Worm (Caenorhabditis elegans) whole organism, dauer: Measurements from ENCODE around the gene T19C4.1.

ENCODE experiments used
- unc-62 ChIP-seq: sonication (generic microtip); optimal IDR thresholded peaks from 2 replicates; lab custom pipeline; 2017; ENCODE audit warnings: missing biosample characterization, missing genetic modification reagents, missing genetic modification characterization

Gene T19C4.1

DNA sequence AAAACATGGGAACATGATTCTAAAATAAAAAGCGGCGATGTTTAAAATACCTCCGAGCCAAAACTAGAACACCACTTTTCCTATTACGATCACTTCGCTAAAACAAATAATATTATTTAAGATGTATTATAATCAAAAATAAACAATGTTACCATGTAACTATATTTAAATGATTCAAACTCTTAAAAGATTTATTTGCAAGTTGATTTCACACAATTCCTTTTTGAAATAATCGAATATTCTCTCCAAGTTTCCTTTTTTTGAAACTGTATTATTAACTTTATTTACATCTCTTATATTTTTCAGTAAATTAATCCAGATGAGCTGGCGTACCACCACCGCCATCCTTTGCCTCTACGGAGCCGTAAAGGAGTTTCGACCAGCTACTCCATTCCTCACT lies 8.3 kb upstream of the T19C4.1 start, which contains the start of gene folt-1:
folt-1 (plus strand) TSS at position 301 of the 400 bp plus-strand sequence.
- no peak for TF ChIP-seq unc-62

ce11 chrV:11144694-11145093 lies 4.8 kb upstream of the T19C4.1 start, which contains the start of gene C06H2.7:
C06H2.7 (minus strand) TSS chrV:11144794.
- TF ChIP-seq unc-62, result no peak

- TF ChIP-seq unc-62, result no peak
Measured at ce11 chrV:11146958-11147779, 2.3 kb upstream of the T19C4.1 start, which contains the start of the genes T19C4.24 and nlp-33. T19C4.24 (minus strand) TSS chrV:11147008. nlp-33 (plus strand) TSS chrV:11147346.

DNA sequence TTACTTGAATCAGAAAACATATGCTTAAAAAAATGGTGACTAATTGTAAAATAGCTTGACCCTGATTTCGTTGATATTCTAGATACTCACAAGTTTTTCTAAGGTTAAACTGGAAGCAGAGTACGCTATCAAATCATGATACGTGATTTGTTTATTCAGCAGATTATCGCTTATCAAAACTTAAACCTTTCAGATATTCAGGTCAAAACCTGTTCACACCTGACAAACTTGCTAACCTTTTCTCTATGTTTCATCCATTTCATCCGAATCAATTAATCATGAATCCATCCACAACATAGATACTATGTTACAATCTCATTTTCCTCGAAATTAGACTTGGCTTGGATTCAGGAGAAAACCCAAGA lies 1.7 kb upstream of the T19C4.1 start:
- TF ChIP-seq unc-62, result no peak

- no peak for TF ChIP-seq unc-62
Measured at ce11 chrV:11148971-11149370, 534 bp upstream of the T19C4.1 start.

- TF ChIP-seq unc-62, result no peak
Measured at ce11 chrV:11152333-11152732, 2.8 kb downstream of the T19C4.1 start, which contains the start of gene srg-39. srg-39 (minus strand) TSS chrV:11152433.

- no peak for TF ChIP-seq unc-62
Measured at ce11 chrV:11155553-11155952, 6.0 kb downstream of the T19C4.1 start, which contains the start of gene srg-38. srg-38 (minus strand) TSS chrV:11155653.

ce11 chrV:11156589-11156988 lies 7.1 kb downstream of the T19C4.1 start:
- TF ChIP-seq unc-62, result no peak

DNA sequence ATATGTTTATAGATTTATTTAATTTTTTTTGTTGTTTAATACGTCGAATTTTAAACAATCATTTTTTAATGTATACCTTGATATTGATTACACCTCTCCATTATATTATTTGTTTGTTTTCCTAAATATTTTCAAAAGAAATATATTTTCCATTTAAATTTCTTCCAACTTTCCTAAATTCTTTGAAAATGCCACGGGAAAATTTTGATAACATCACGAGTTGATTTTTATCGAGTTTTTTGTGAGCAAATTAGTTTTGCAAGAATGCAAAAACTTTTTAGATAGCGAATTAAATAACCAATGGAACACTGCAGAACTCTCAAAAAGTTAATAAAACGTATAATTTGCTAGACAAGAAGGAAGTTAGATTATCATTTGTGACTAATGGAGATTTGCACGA lies 8.4 kb downstream of the T19C4.1 start, which contains the start of gene srg-42:
srg-42 (minus strand) TSS at position 101 of the 400 bp plus-strand sequence.
- no peak for TF ChIP-seq unc-62

- no peak for TF ChIP-seq unc-62
Measured at ce11 chrV:11161791-11162190, 12.3 kb downstream of the T19C4.1 start, which contains the start of gene srg-41. srg-41 (minus strand) TSS chrV:11161891.

DNA sequence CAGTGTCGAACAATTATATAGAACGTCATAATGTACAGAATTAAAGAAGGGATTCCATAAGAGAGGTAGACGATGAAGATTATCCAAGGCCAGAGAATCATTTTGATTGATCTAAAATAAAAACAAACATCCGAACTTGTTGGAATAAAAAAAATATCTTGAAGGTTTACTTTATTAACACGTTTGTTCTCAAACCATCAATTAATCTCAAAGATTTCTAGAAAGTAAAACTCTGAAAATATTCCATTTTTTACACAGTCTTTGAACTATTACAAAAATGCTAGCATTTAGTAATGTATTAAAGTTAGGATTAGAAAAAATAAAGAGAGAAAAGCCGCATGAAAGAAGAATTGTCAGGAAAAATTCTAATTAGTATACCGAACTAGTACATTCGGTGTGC lies 15.0 kb downstream of the T19C4.1 start, which contains the start of gene srg-40:
srg-40 (minus strand) TSS at position 101 of the 400 bp plus-strand sequence.
- TF ChIP-seq unc-62, result no peak

- no peak for TF ChIP-seq unc-62
Measured at ce11 chrV:11167745-11168144, 18.2 kb downstream of the T19C4.1 start.

DNA sequence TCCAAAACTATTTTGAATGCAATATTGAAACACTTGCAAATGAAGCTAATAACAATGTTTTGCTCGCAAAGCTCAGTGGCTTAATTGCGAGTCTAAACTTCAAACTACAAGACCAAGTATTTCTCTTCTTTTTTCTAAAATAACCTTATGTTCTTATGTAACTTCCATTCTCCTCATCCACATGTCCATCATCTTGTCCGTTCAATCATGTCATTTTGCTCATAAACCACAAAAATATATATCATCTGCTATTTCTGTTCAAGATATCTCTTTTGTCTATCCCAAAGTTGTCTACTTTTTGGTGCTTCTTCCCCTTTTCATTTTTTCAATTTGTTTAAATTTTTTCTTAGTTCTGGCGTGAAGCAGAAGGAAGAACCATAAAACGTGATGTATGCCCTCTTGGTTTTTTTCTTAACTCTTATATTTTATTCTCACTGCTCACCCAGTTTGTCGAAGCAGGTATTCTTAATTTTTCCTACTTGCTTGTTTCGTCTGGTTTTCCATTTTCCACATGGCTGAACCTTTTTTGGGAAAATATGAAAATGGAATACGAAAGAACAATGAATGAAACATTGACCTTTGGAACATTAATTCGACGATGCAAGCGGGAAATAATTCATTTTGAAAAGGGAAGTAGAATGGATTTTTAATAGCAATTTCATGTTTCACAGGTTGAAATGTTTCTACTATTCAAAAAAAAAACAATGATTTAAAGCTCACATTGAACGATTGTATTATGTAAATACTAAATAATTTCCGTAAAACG lies 21.2 kb downstream of the T19C4.1 start:
- TF ChIP-seq unc-62, result no peak

- TF ChIP-seq unc-62, result no peak
Measured at ce11 chrV:11171906-11172305, 22.4 kb downstream of the T19C4.1 start, which contains the start of gene T19C4.5. T19C4.5 (plus strand) TSS chrV:11172213.

DNA sequence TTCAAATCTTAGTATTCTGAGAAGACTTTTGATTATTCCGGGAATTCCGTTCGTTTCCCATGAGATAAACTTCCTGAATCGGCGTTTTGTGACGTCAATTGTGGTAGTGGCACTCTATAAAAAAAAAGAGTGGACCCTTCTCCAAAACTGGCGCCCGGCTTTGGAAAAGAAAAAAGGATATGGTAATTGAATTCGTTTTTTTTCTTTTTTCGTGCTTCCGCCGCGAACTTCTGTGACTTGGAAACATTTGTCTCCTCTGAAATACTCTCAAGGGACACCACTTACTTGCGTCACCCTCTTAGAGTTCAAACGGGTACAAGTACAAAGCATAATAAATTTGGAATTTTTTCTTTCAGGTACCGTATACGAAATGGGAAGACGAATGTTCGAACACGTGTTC lies 23.2 kb downstream of the T19C4.1 start:
- no peak for TF ChIP-seq unc-62

DNA sequence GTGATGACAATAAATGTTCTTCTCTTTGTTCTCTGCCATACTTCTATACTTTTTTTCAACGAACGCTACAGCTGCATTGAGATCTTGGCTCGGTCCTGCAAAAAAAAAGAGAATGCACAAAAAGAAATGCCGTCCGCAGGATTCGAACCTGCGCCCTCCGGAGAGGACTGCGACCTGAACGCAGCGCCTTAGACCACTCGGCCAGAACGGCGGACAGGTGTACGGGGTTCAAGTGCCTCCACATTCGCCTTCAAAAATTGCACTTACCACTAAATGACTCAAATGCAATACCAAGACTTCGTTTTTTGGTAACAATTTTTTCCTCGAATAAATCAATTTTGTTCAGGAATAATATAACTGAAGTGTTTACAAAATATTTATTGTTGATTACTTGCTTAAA lies 25.2 kb downstream of the T19C4.1 start:
- TF ChIP-seq unc-62, result no peak

DNA sequence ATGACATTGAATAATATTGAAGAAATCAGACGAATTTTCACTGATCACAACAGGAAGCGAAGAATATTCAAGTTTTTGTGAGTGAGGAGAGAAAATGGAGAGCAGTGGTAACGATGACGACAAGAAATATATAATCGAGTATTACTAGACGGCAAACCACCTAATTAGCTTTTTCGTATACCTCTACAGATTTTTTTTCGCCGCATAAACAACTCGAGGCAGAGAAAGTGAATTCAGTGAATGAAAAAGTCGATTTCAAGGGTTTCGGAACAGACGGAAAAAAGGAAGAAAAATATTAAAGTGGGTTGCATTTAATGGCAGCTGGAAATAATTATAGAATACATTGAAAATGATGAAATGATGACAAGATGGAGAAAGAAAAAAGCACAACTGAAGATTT lies 28.1 kb downstream of the T19C4.1 start, which contains the start of gene gpa-1:
gpa-1 (minus strand) TSS at position 101 of the 400 bp plus-strand sequence.
- no peak for TF ChIP-seq unc-62
